Worm (Caenorhabditis elegans): ENCODE results near the gene srlf-18.

DNA sequence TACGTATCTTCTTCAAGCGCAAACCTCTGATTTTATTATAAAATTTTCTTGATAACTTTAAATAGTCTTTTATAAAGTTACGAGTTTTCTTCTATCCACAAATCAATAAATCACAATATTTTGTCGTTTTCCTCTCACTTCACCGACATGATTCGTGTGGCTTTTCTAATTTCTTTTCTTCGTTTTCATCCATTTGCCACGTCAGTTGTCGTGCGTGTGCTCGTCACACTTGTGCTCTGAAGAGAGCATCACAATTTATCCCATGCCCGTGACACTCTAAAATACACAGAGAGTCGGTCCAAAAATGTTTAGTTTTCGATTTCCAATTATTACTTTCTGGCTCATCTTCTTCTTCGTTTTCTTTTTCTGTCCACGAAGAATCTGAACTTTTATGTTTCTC lies 10.6 kb upstream of the srlf-18 start:
- no peak for TF ChIP-seq him-1 (tag; optimal IDR thresholded peaks at IDR 0.05)
- no peak for TF ChIP-seq dao-5 (tag; optimal IDR thresholded peaks at IDR 0.05)
- no peak for TF ChIP-seq W03F9.2 (tag; optimal IDR thresholded peaks at IDR 0.05)

Measured in whole organism, L4/young adult.